Fruit fly (Drosophila melanogaster) whole organism, embryonic: ENCODE measurements around the gene upSET.

ENCODE experiments used
- ATbp ChIP-seq: fragments of 200-800 bp; sonication (Bioruptor generic); optimal IDR thresholded peaks from 2 replicates; lab custom pipeline; 2017; ENCODE audit warnings: missing biosample characterization, mild to moderate bottlenecking, missing genetic modification characterization, missing genetic modification reagents
- Aef1 ChIP-seq: fragments of 200-800 bp; sonication (Bioruptor generic); IDR thresholded peaks from 3 replicates; pipeline ENCODE4 v1.3.6; 2022; ENCODE audit warnings: missing biosample characterization, missing genetic modification characterization
- Bdp1 ChIP-seq: fragments of 200-800 bp; sonication (Bioruptor generic); optimal IDR thresholded peaks from 3 replicates; lab custom pipeline; 2016; ENCODE audit warnings: missing biosample characterization, missing genetic modification characterization
- Bteb2 ChIP-seq: fragments of 200-800 bp; sonication (Bioruptor generic); optimal IDR thresholded peaks from 2 replicates; lab custom pipeline; 2016; ENCODE audit warnings: missing biosample characterization, missing genetic modification characterization
- CG11085 ChIP-seq: fragments of 200-800 bp; sonication (Bioruptor generic); IDR thresholded peaks from 2 replicates; pipeline ENCODE4 v1.3.6; 2022; ENCODE audit warnings: missing biosample characterization, missing genetic modification characterization
- CG12236 ChIP-seq: fragments of 200-800 bp; sonication (Bioruptor generic); optimal IDR thresholded peaks from 2 replicates; lab custom pipeline; 2016; ENCODE audit warnings: missing biosample characterization, missing genetic modification characterization
- CG14710 ChIP-seq: fragments of 200-800 bp; sonication (Bioruptor generic); optimal IDR thresholded peaks from 3 replicates; lab custom pipeline; 2019; ENCODE audit warnings: missing biosample characterization, mild to moderate bottlenecking, missing genetic modification characterization, moderate library complexity
- CG16813 ChIP-seq: fragments of 200-800 bp; sonication (Bioruptor generic); IDR thresholded peaks from 3 replicates; pipeline ENCODE4 v1.3.6; 2022; ENCODE audit warnings: missing biosample characterization, missing genetic modification characterization; ENCODE audit not compliant: partially characterized antibody
- CG17612 ChIP-seq: fragments of 200-800 bp; sonication (Bioruptor generic); IDR thresholded peaks from 2 replicates; pipeline ENCODE4 v1.3.6; 2022; ENCODE audit warnings: missing biosample characterization, missing genetic modification characterization
- CG2116 ChIP-seq: fragments of 200-800 bp; sonication (Bioruptor generic); optimal IDR thresholded peaks from 3 replicates; lab custom pipeline; 2018; ENCODE audit warnings: missing biosample characterization, mild to moderate bottlenecking, missing genetic modification characterization
- CG2712 ChIP-seq: fragments of 200-800 bp; optimal IDR thresholded peaks from 3 replicates; lab custom pipeline; 2019; ENCODE audit warnings: missing biosample characterization, mild to moderate bottlenecking, missing genetic modification characterization, moderate library complexity
- CG34376 ChIP-seq: fragments of 200-800 bp; sonication (Bioruptor generic); optimal IDR thresholded peaks from 2 replicates; lab custom pipeline; 2018; ENCODE audit warnings: missing biosample characterization, mild to moderate bottlenecking, missing genetic modification characterization
- CG42726 ChIP-seq: fragments of 200-800 bp; sonication (Bioruptor generic); IDR thresholded peaks from 2 replicates; pipeline ENCODE4 v1.3.6; 2022; ENCODE audit warnings: missing biosample characterization, missing genetic modification characterization; ENCODE audit not compliant: partially characterized antibody
- CG43689 ChIP-seq: fragments of 200-800 bp; sonication (Bioruptor generic); IDR thresholded peaks from 2 replicates; pipeline ENCODE4 v1.3.6; 2022; ENCODE audit warnings: missing biosample characterization, missing genetic modification characterization
- CG4707 ChIP-seq: fragments of 200-800 bp; sonication (Bioruptor generic); optimal IDR thresholded peaks from 2 replicates; lab custom pipeline; 2018; ENCODE audit warnings: missing biosample characterization, mild to moderate bottlenecking, missing genetic modification characterization, moderate library complexity
- CG6791 ChIP-seq: fragments of 200-800 bp; sonication (Bioruptor generic); IDR thresholded peaks from 3 replicates; pipeline ENCODE4 v1.3.6; 2022; ENCODE audit warnings: missing biosample characterization, missing genetic modification characterization; ENCODE audit not compliant: partially characterized antibody
- CG7556 ChIP-seq: fragments of 200-800 bp; sonication (Bioruptor generic); optimal IDR thresholded peaks from 2 replicates; lab custom pipeline; 2017; ENCODE audit warnings: missing biosample characterization, mild to moderate bottlenecking, missing genetic modification characterization
- CrebB ChIP-seq: fragments of 200-800 bp; sonication (Bioruptor generic); optimal IDR thresholded peaks from 3 replicates; lab custom pipeline; 2018; ENCODE audit warnings: missing biosample characterization, mild to moderate bottlenecking, missing genetic modification characterization
- Deaf1 ChIP-seq: fragments of 200-800 bp; optimal IDR thresholded peaks from 3 replicates; lab custom pipeline; 2019; ENCODE audit warnings: missing biosample characterization, mild to moderate bottlenecking, missing genetic modification characterization, moderate library complexity
- Fer3 ChIP-seq: fragments of 200-800 bp; sonication (Bioruptor generic); optimal IDR thresholded peaks from 2 replicates; lab custom pipeline; 2018; ENCODE audit warnings: missing biosample characterization, mild to moderate bottlenecking, missing genetic modification characterization, moderate library complexity
- Hr3 ChIP-seq: fragments of 200-800 bp; sonication (Bioruptor generic); optimal IDR thresholded peaks from 3 replicates; lab custom pipeline; 2016; ENCODE audit warnings: missing biosample characterization, missing genetic modification characterization
- Mad ChIP-seq: fragments of 200-800 bp; sonication (Bioruptor generic); optimal IDR thresholded peaks from 2 replicates; lab custom pipeline; 2016; ENCODE audit warnings: missing biosample characterization, missing genetic modification characterization
- Opbp ChIP-seq: fragments of 200-800 bp; sonication (Bioruptor generic); IDR thresholded peaks from 3 replicates; pipeline ENCODE4 v1.3.6; 2022; ENCODE audit warnings: missing biosample characterization, missing genetic modification characterization; ENCODE audit not compliant: partially characterized antibody
- Sry-β ChIP-seq: fragments of 200-800 bp; sonication (Bioruptor generic); optimal IDR thresholded peaks from 2 replicates; lab custom pipeline; 2018; ENCODE audit warnings: missing biosample characterization, mild to moderate bottlenecking, missing genetic modification characterization, moderate library complexity
- al ChIP-seq: fragments of 200-800 bp; sonication (Bioruptor generic); IDR thresholded peaks from 2 replicates; pipeline ENCODE4 v1.3.6; 2022; ENCODE audit warnings: missing biosample characterization, missing genetic modification characterization
- cg ChIP-seq: fragments of 200-800 bp; sonication (Bioruptor generic); optimal IDR thresholded peaks from 3 replicates; lab custom pipeline; 2019; ENCODE audit warnings: missing biosample characterization, mild to moderate bottlenecking, missing genetic modification characterization, moderate library complexity
- dpn ChIP-seq, 2 experiments: fragments of 200-800 bp; sonication (Bioruptor generic); optimal IDR thresholded peaks; 3 replicates each; lab custom pipeline; 2016; ENCODE audit warnings: missing biosample characterization in 2 of 2, missing genetic modification characterization in 2 of 2
- dysf ChIP-seq: fragments of 200-800 bp; sonication (Bioruptor generic); IDR thresholded peaks from 3 replicates; pipeline ENCODE4 v1.3.6; 2022; ENCODE audit warnings: missing biosample characterization, missing genetic modification characterization
- fd3F ChIP-seq: fragments of 200-800 bp; sonication (Bioruptor generic); optimal IDR thresholded peaks from 2 replicates; lab custom pipeline; 2018; ENCODE audit warnings: missing biosample characterization, mild to moderate bottlenecking, missing genetic modification characterization, moderate library complexity
- gcm ChIP-seq: fragments of 200-800 bp; sonication (Bioruptor generic); optimal IDR thresholded peaks from 2 replicates; lab custom pipeline; 2019; ENCODE audit warnings: missing biosample characterization, mild to moderate bottlenecking, missing genetic modification characterization, moderate library complexity
- ham ChIP-seq: fragments of 200-800 bp; sonication (Bioruptor generic); IDR thresholded peaks from 2 replicates; pipeline ENCODE4 v1.3.6; 2022; ENCODE audit warnings: missing biosample characterization, missing genetic modification characterization
- hb ChIP-seq: fragments of 200-800 bp; sonication (Bioruptor generic); IDR thresholded peaks from 3 replicates; pipeline ENCODE4 v1.3.6; 2022; ENCODE audit warnings: missing biosample characterization, missing genetic modification characterization; ENCODE audit not compliant: partially characterized antibody
- her ChIP-seq: fragments of 200-800 bp; sonication (Bioruptor generic); optimal IDR thresholded peaks from 2 replicates; lab custom pipeline; 2016; ENCODE audit warnings: missing biosample characterization, missing genetic modification characterization
- hth ChIP-seq: fragments of >200 bp; optimal IDR thresholded peaks from 2 replicates; lab custom pipeline; 2017; ENCODE audit warnings: inconsistent platforms
- inv ChIP-seq: fragments of 200-800 bp; sonication (Bioruptor generic); IDR thresholded peaks from 2 replicates; pipeline ENCODE4 v1.3.6; 2022; ENCODE audit warnings: missing biosample characterization, missing genetic modification characterization; ENCODE audit not compliant: partially characterized antibody
- kah ChIP-seq: fragments of 200-800 bp; sonication (Bioruptor generic); optimal IDR thresholded peaks from 2 replicates; lab custom pipeline; 2018; ENCODE audit warnings: missing biosample characterization, mild to moderate bottlenecking, missing genetic modification characterization
- kay ChIP-seq: fragments of 200-800 bp; sonication (Bioruptor generic); optimal IDR thresholded peaks from 2 replicates; lab custom pipeline; 2016; ENCODE audit warnings: missing biosample characterization, missing genetic modification characterization
- knrl ChIP-seq: fragments of 200-800 bp; sonication (Bioruptor generic); IDR thresholded peaks from 3 replicates; pipeline ENCODE4 v1.3.6; 2022; ENCODE audit warnings: missing biosample characterization, missing genetic modification characterization; ENCODE audit not compliant: partially characterized antibody
- lmd ChIP-seq: fragments of 200-800 bp; sonication (Bioruptor generic); IDR thresholded peaks from 2 replicates; pipeline ENCODE4 v1.3.6; 2022; ENCODE audit warnings: missing biosample characterization, missing genetic modification characterization
- pum ChIP-seq: fragments of 200-800 bp; sonication (Bioruptor generic); optimal IDR thresholded peaks from 2 replicates; lab custom pipeline; 2016; ENCODE audit warnings: missing biosample characterization, missing genetic modification characterization
- rib ChIP-seq: fragments of 200-800 bp; sonication (Bioruptor generic); IDR thresholded peaks from 2 replicates; pipeline ENCODE4 v1.3.6; 2022; ENCODE audit warnings: missing biosample characterization, missing genetic modification characterization
- sens ChIP-seq: fragments of 200-800 bp; sonication (Bioruptor generic); peaks from one replicate; lab custom pipeline; 2016; ENCODE audit warnings: missing biosample characterization, missing genetic modification characterization
- sima ChIP-seq: fragments of 200-800 bp; sonication (Bioruptor generic); optimal IDR thresholded peaks from 2 replicates; lab custom pipeline; 2016; ENCODE audit warnings: missing biosample characterization, missing genetic modification characterization
- tio ChIP-seq: fragments of 200-800 bp; sonication (Bioruptor generic); optimal IDR thresholded peaks from 2 replicates; lab custom pipeline; 2017; ENCODE audit warnings: missing biosample characterization, missing genetic modification characterization, inconsistent platforms
- wor ChIP-seq: fragments of 200-800 bp; sonication (Bioruptor generic); IDR thresholded peaks from 2 replicates; pipeline ENCODE4 v1.3.6; 2022; ENCODE audit warnings: missing biosample characterization, missing genetic modification characterization

The upSET gene

dm6 chr3L:14028485-14029384 is 26.8 kb downstream of the upSET start, which contains the start of gene Ptip (continued):
- TF ChIP-seq Sry-β (GFP tag; lab: Kevin White, UChicago), result no peak
- TF ChIP-seq CG43689 (GFP tag; lab: Robert Waterston, UW), result no peak
- TF ChIP-seq CG16813 (GFP tag; lab: Robert Waterston, UW), result peak; percentile 98
- TF ChIP-seq dpn (GFP tag; optimal IDR thresholded peaks at IDR 0.05; lab: Kevin White, UChicago), result peak; percentile 12 to 16
- peak; percentile 98 for TF ChIP-seq Opbp (GFP tag; lab: Robert Waterston, UW)
- no peak for TF ChIP-seq al
- peak; percentile 98 for TF ChIP-seq CG6791 (GFP tag; lab: Robert Waterston, UW)
- TF ChIP-seq CG7556 (GFP tag; lab: Kevin White, UChicago), result no peak
- peak; percentile 69 for TF ChIP-seq kah (GFP tag; lab: Kevin White, UChicago)
- TF ChIP-seq CrebB (tag; lab: Kevin White, UChicago), result peak; percentile 48
- TF ChIP-seq rib (GFP tag; lab: Robert Waterston, UW), result peak; percentile 53
- peak; percentile 24; the same call in 1 of the 2 replicates for TF ChIP-seq CG11085 (GFP tag; lab: Robert Waterston, UW)
- no peak for TF ChIP-seq sima (GFP tag; lab: Kevin White, UChicago)
- TF ChIP-seq Bteb2 (GFP tag; lab: Kevin White, UChicago), result no peak
- TF ChIP-seq Aef1, result no peak

dm6 chr3L:14031171-14032126 is 29.5 kb downstream of the upSET start, which contains the start of the genes CG6650 and endos:
Gene CG6650, plus strand, starts transcription at chr3L:14031450.
Gene endos, minus strand, starts transcription at chr3L:14031706.
- TF ChIP-seq hb (GFP tag; lab: Robert Waterston, UW) (peak; percentile 65), CG42726 (no peak), CG2712 (tag; lab: Kevin White, UChicago) (peak; percentile 54), CG14710 (peak; percentile 77), cg (GFP tag; lab: Kevin White, UChicago) (peak; percentile 69), wor (no peak), tio (GFP tag; lab: Kevin White, UChicago) (no peak), Deaf1 (tag; lab: Kevin White, UChicago) (peak; percentile 7), Hr3 (GFP tag; lab: Kevin White, UChicago) (peak; percentile 8), Bdp1 (GFP tag; lab: Kevin White, UChicago) (no peak), kay (GFP tag; lab: Kevin White, UChicago) (peak; percentile 16), CG12236 (GFP tag; lab: Kevin White, UChicago) (no peak), CG34376 (peak; percentile 82), gcm (peak; percentile 7), dysf (GFP tag; lab: Robert Waterston, UW) (peak; percentile 28; the same call in 1 of the 3 replicates), CG2116 (peak; percentile 96), sens (GFP tag; lab: Kevin White, UChicago) (peak; percentile 75), Fer3 (tag; lab: Kevin White, UChicago) (peak; percentile 3), CG17612 (GFP tag; lab: Robert Waterston, UW) (no peak), inv (GFP tag; lab: Robert Waterston, UW) (peak; percentile 68), hth (no peak), knrl (GFP tag; lab: Robert Waterston, UW) (peak; percentile 80), fd3F (GFP tag; lab: Kevin White, UChicago) (no peak), pum (GFP tag; lab: Kevin White, UChicago) (peak; percentile 10), Mad (no peak), ham (no peak), CG4707 (GFP tag; lab: Kevin White, UChicago) (peak; percentile 41), ATbp (GFP tag; lab: Kevin White, UChicago) (no peak), lmd (GFP tag; lab: Robert Waterston, UW) (peak; percentile 25; the same call in 1 of the 2 replicates), her (GFP tag; lab: Kevin White, UChicago) (peak; percentile 39)
